Worm (Caenorhabditis elegans) whole organism, L1 larva: Measurements from ENCODE around the gene cox-6C.

Source experiments
- alr-1 ChIP-seq: fragments of 200-800 bp; sonication (Bioruptor generic); optimal IDR thresholded peaks from 2 replicates; lab custom pipeline; 2018; ENCODE audit warnings: borderline replicate concordance, mild to moderate bottlenecking, missing genetic modification characterization, missing compliant biosample characterization
- ama-1 ChIP-seq: fragments of 150-350 bp; optimal IDR thresholded peaks from 2 replicates; lab custom pipeline; 2014
- egl-13 ChIP-seq: sonication (generic microtip); optimal IDR thresholded peaks from 2 replicates; lab custom pipeline; 2016; ENCODE audit warnings: missing genotype, missing genetic modification reagents, missing genetic modification characterization, missing compliant biosample characterization
- egl-27 ChIP-seq, 2 experiments: fragments of 150-350 bp in 1 of 2; sonication (generic microtip); optimal IDR thresholded peaks; 3 replicates each; lab custom pipeline; 2017 to 2018; ENCODE audit warnings: missing biosample characterization in 2 of 2, missing genetic modification characterization in 2 of 2, missing genetic modification reagents in 2 of 2
- jun-1 ChIP-seq: fragments of 150-350 bp; optimal IDR thresholded peaks from 2 replicates; lab custom pipeline; 2014; ENCODE audit warnings: missing biosample characterization, missing genetic modification reagents, missing genetic modification characterization
- lin-14 ChIP-seq: fragments of 200-800 bp; sonication (Bioruptor generic); optimal IDR thresholded peaks from 2 replicates; lab custom pipeline; 2018; ENCODE audit warnings: mild to moderate bottlenecking, missing genetic modification characterization, moderate library complexity, missing compliant biosample characterization
- nhr-11 ChIP-seq: fragments of 150-350 bp; optimal IDR thresholded peaks from 2 replicates; lab custom pipeline; 2014; ENCODE audit warnings: missing biosample characterization, missing genetic modification characterization
- nhr-85 ChIP-seq: sonication (generic microtip); peaks from one replicate; lab custom pipeline; 2016; ENCODE audit warnings: missing genetic modification characterization, inconsistent platforms, missing compliant biosample characterization
- pqm-1 ChIP-seq: sonication (generic microtip); optimal IDR thresholded peaks from 3 replicates; lab custom pipeline; 2017; ENCODE audit warnings: missing biosample characterization, missing genetic modification characterization
- snpc-4 ChIP-seq: fragments of 150-350 bp; optimal IDR thresholded peaks from 2 replicates; lab custom pipeline; 2014; ENCODE audit warnings: missing biosample characterization, missing genetic modification characterization
- tbx-2 ChIP-seq: sonication (generic microtip); optimal IDR thresholded peaks from 2 replicates; lab custom pipeline; 2016; ENCODE audit warnings: missing genetic modification characterization, missing compliant biosample characterization
- unc-62 ChIP-seq: fragments of 150-350 bp; optimal IDR thresholded peaks from 2 replicates; lab custom pipeline; 2014; ENCODE audit warnings: missing biosample characterization, missing genetic modification reagents, missing genetic modification characterization
- ztf-11 ChIP-seq, 2 experiments: sonication (generic microtip); optimal IDR thresholded peaks; 2 replicates each; lab custom pipeline; 2016 to 2017; ENCODE audit warnings: missing genetic modification characterization in 2 of 2, missing biosample characterization in 1 of 2, missing compliant biosample characterization in 1 of 2

DNA sequence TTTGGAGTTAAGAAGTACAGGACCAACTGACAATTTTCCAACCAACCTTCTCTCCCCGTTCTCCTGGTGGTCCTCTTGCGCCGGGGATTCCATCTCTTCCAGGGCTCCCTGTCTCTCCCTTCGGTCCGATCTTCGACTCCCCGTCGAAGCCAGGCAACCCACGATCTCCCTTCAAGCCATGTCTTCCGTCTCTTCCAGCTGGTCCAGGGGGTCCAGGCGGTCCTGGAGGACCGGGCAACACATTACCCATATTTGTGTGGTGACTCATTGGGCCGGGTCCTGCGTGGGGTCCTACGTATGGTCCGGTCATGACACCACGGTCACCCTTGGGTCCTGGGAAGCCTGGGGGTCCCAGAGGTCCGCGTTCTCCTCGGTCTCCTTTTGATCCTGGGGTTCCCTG is 14.5 kb downstream of the cox-6C start:
- TF ChIP-seq nhr-11 (tag; lab: Kevin White, UChicago), result no peak
- no peak for TF ChIP-seq alr-1 (tag; lab: Kevin White, UChicago)
- no peak for TF ChIP-seq ama-1 (lab: Kevin White, UChicago)
- TF ChIP-seq nhr-85 (tag; lab: Kevin White, UChicago), result no peak
- no peak for TF ChIP-seq tbx-2
- TF ChIP-seq unc-62 (GFP tag; lab: Kevin White, UChicago), result no peak
- TF ChIP-seq egl-27 (tag; optimal IDR thresholded peaks at IDR 0.05; lab: Kevin White, UChicago), result no peak
- TF ChIP-seq egl-13 (tag; lab: Kevin White, UChicago), result no peak
- TF ChIP-seq snpc-4 (tag; lab: Kevin White, UChicago), result no peak
- TF ChIP-seq jun-1 (tag; lab: Kevin White, UChicago), result no peak
- no peak for TF ChIP-seq ztf-11 (tag; optimal IDR thresholded peaks at IDR 0.05; lab: Kevin White, UChicago)
- no peak for TF ChIP-seq lin-14 (GFP tag; lab: Kevin White, UChicago)
- TF ChIP-seq pqm-1 (tag; lab: Kevin White, UChicago), result no peak
